Fruit fly (Drosophila melanogaster): Measurements from ENCODE around the gene mrt.

mrt gene

dm6 chr3R:27292159-27292880, 9.9 kb upstream of the mrt start, which contains the start of gene CG3348 (continued):
- TF ChIP-seq vnd (GFP tag; IDR thresholded peaks at IDR 0.05; ENCODE audit: partially characterized antibody) (no peak), Neu2 (GFP tag; optimal IDR thresholded peaks at IDR 0.05; ENCODE audit: borderline replicate concordance) (no peak), usp (GFP tag; optimal IDR thresholded peaks at IDR 0.05) (no peak), Lim3 (GFP tag; IDR thresholded peaks at IDR 0.05) (no peak), ftz-f1 (GFP tag; optimal IDR thresholded peaks at IDR 0.05) (peak; percentile 13), CG12659 (GFP tag; optimal IDR thresholded peaks at IDR 0.05) (peak; percentile 54), CG32532 (GFP tag; IDR thresholded peaks at IDR 0.05) (peak; percentile 94), ci (GFP tag; IDR thresholded peaks at IDR 0.05) (peak; percentile 65; the same call in 2 of the 3 replicates), CG18262 (tag; optimal IDR thresholded peaks at IDR 0.05) (peak; percentile 40), CG13287 (GFP tag; IDR thresholded peaks at IDR 0.05; ENCODE audit: partially characterized antibody) (no peak), CG9876 (GFP tag; optimal IDR thresholded peaks at IDR 0.05) (peak; percentile 10), zfh1 (GFP tag; IDR thresholded peaks at IDR 0.05) (peak; percentile 83), D (optimal IDR thresholded peaks at IDR 0.05) (no peak), D (GFP tag; optimal IDR thresholded peaks at IDR 0.05) (peak; percentile 33), Med (GFP tag) (peak; percentile 95), sd (tag; optimal IDR thresholded peaks at IDR 0.05) (peak; percentile 50), Vsx1 (GFP tag; optimal IDR thresholded peaks at IDR 0.05) (no peak), Bgb (GFP tag; IDR thresholded peaks at IDR 0.05; ENCODE audit: partially characterized antibody) (no peak), CG15696 (tag; optimal IDR thresholded peaks at IDR 0.05) (peak; percentile 64), emc (GFP tag; optimal IDR thresholded peaks at IDR 0.05) (peak; percentile 13), Hr3 (GFP tag; optimal IDR thresholded peaks at IDR 0.05) (peak; percentile 58), gro (GFP tag; optimal IDR thresholded peaks at IDR 0.05) (peak; percentile 53), Fer3 (tag; optimal IDR thresholded peaks at IDR 0.05) (peak; percentile 89), CG9797 (GFP tag; optimal IDR thresholded peaks at IDR 0.05) (no peak), CG2120 (GFP tag; optimal IDR thresholded peaks at IDR 0.05) (peak; percentile 94), cas (GFP tag; IDR thresholded peaks at IDR 0.05) (0 out of 2 replicates have a peak, but pooled peaks have one; percentile 49), gcm (GFP tag; optimal IDR thresholded peaks at IDR 0.05) (peak; percentile 48), stc (GFP tag; IDR thresholded peaks at IDR 0.05) (0 out of 2 replicates have a peak, but pooled peaks have one; percentile 30), CG10274 (GFP tag; optimal IDR thresholded peaks at IDR 0.05) (peak; percentile 56), CG42726 (GFP tag; IDR thresholded peaks at IDR 0.05; ENCODE audit: partially characterized antibody) (no peak), CG1603 (tag; optimal IDR thresholded peaks at IDR 0.05) (peak; percentile 47), Dref (GFP tag; IDR thresholded peaks at IDR 0.05) (0 out of 2 replicates have a peak, but pooled peaks have one; percentile 8), tup (GFP tag; optimal IDR thresholded peaks at IDR 0.05) (peak; percentile 20), CG4424 (GFP tag; optimal IDR thresholded peaks at IDR 0.05) (peak; percentile 52), CG33213 (GFP tag; optimal IDR thresholded peaks at IDR 0.05) (peak; percentile 56), CG12942 (GFP tag; optimal IDR thresholded peaks at IDR 0.05) (peak; percentile 36), CG14050 (GFP tag; IDR thresholded peaks at IDR 0.05) (0 out of 3 replicates have a peak, but pooled peaks have one; percentile 14), CG9437 (GFP tag; optimal IDR thresholded peaks at IDR 0.05) (peak; percentile 29), CG6689 (GFP tag; IDR thresholded peaks at IDR 0.05) (peak; percentile 59), Bdp1 (GFP tag; optimal IDR thresholded peaks at IDR 0.05) (peak; percentile 40), nmo (GFP tag; optimal IDR thresholded peaks at IDR 0.05) (peak; percentile 73), C15 (GFP tag; IDR thresholded peaks at IDR 0.05) (no peak), dm (GFP tag; optimal IDR thresholded peaks at IDR 0.05) (peak; percentile 23), bbx (GFP tag; IDR thresholded peaks at IDR 0.05; ENCODE audit: partially characterized antibody) (no peak), CG6813 (GFP tag; optimal IDR thresholded peaks at IDR 0.05) (no peak), E2f2 (GFP tag; IDR thresholded peaks at IDR 0.05) (no peak), CG10209 (GFP tag; optimal IDR thresholded peaks at IDR 0.05) (peak; percentile 65), so (GFP tag; IDR thresholded peaks at IDR 0.05) (0 out of 3 replicates have a peak, but pooled peaks have one; percentile 43)
